Fruit fly (Drosophila melanogaster) whole organism: Measurements from ENCODE around the gene CG32299.

Experiments
- CG8478 ChIP-seq: fragments of >200 bp; optimal IDR thresholded peaks from 2 replicates; lab custom pipeline; 2018; ENCODE audit warnings: inconsistent platforms
- Dll ChIP-seq: fragments of >200 bp; optimal IDR thresholded peaks from 2 replicates; lab custom pipeline; 2017
- EcR ChIP-seq, 2 experiments: fragments of >200 bp; optimal IDR thresholded peaks; 2 replicates each; lab custom pipeline; 2017; ENCODE audit warnings: missing biosample characterization in 2 of 2, missing genetic modification characterization in 2 of 2, missing genetic modification reagents in 2 of 2
- pan ChIP-seq: fragments of >200 bp; optimal IDR thresholded peaks from 2 replicates; lab custom pipeline; 2017
- psq ChIP-seq: fragments of >200 bp; optimal IDR thresholded peaks from 2 replicates; lab custom pipeline; 2017
- usp ChIP-seq: fragments of >200 bp; optimal IDR thresholded peaks from 2 replicates; lab custom pipeline; 2017; ENCODE audit warnings: missing biosample characterization, missing genetic modification characterization, mixed read lengths

CG32299 gene

dm6 chr3L:2377114-2377783 is 13.5 kb downstream of the CG32299 start, which contains the start of the genes CG15877 and Svil:
TSS of gene CG15877 (minus strand) at chr3L:2377556.
TSS of gene Svil (plus strand) at chr3L:2377655.
- TF ChIP-seq Dll (lab: Kevin White, UChicago): no peak
- TF ChIP-seq psq: no peak
- TF ChIP-seq CG8478 (lab: Kevin White, UChicago): no peak
- TF ChIP-seq EcR (GFP tag; optimal IDR thresholded peaks at IDR 0.05; lab: Kevin White, UChicago): no peak
- TF ChIP-seq usp (GFP tag; lab: Kevin White, UChicago): no peak
- TF ChIP-seq pan (lab: Kevin White, UChicago): no peak

- TF ChIP-seq pan (lab: Kevin White, UChicago): no peak
- TF ChIP-seq EcR (GFP tag; optimal IDR thresholded peaks at IDR 0.05; lab: Kevin White, UChicago): no peak
- no peak for TF ChIP-seq Dll (lab: Kevin White, UChicago)
- TF ChIP-seq usp (GFP tag; lab: Kevin White, UChicago): no peak
- TF ChIP-seq CG8478 (lab: Kevin White, UChicago): no peak
- TF ChIP-seq psq: no peak
These were observed 17.3 kb downstream of the CG32299 start, which contains the start of the genes mRpL23 and CG9004 for dm6 chr3L:2373421-2374043. TSS of gene mRpL23 (minus strand) at chr3L:2373704. TSS of gene CG9004 (plus strand) at chr3L:2373728.

- TF ChIP-seq Dll (lab: Kevin White, UChicago) (no peak), pan (lab: Kevin White, UChicago) (no peak), psq (no peak), EcR (GFP tag; optimal IDR thresholded peaks at IDR 0.05; lab: Kevin White, UChicago) (no peak), CG8478 (lab: Kevin White, UChicago) (no peak), usp (GFP tag; lab: Kevin White, UChicago) (no peak)
These were observed 18.9 kb downstream of the CG32299 start, which contains the start of the genes CG1317 and CG8993 for dm6 chr3L:2371882-2372281. TSS of gene CG1317 (minus strand) at chr3L:2371939. TSS of gene CG8993 (plus strand) at chr3L:2372199.

dm6 chr3L:2360257-2360656 is 30.5 kb downstream of the CG32299 start, which contains the start of gene CG13801:
TSS of gene CG13801 (plus strand) at chr3L:2360557.
- TF ChIP-seq EcR (GFP tag; optimal IDR thresholded peaks at IDR 0.05; lab: Kevin White, UChicago) (no peak), psq (no peak), pan (lab: Kevin White, UChicago) (no peak), usp (GFP tag; lab: Kevin White, UChicago) (no peak), Dll (lab: Kevin White, UChicago) (no peak), CG8478 (lab: Kevin White, UChicago) (no peak)
